Fruit fly (Drosophila melanogaster) whole organism, embryonic: ENCODE data around the gene CG16854.

ENCODE experiments used
- Adf1 ChIP-seq: fragments of 200-800 bp; sonication (Bioruptor generic); IDR thresholded peaks from 2 replicates; pipeline ENCODE4 v1.3.6; 2022; ENCODE audit warnings: missing biosample characterization, missing genetic modification characterization
- Awh ChIP-seq: fragments of 200-800 bp; sonication (Bioruptor generic); IDR thresholded peaks from 2 replicates; pipeline ENCODE4, ENCODE4 v1.3.6; 2022; ENCODE audit warnings: missing biosample characterization, missing genetic modification characterization
- B-H2 ChIP-seq: fragments of 200-800 bp; sonication (Bioruptor generic); optimal IDR thresholded peaks from 2 replicates; lab custom pipeline; 2018; ENCODE audit warnings: missing biosample characterization, mild to moderate bottlenecking, missing genetic modification characterization
- Blimp-1 ChIP-seq: fragments of 200-800 bp; sonication (Bioruptor generic); optimal IDR thresholded peaks from 3 replicates; lab custom pipeline; 2018; ENCODE audit warnings: missing biosample characterization, missing genetic modification characterization, mild to moderate bottlenecking, moderate library complexity, missing genetic modification reagents
- C15 ChIP-seq: fragments of 200-800 bp; sonication (Bioruptor generic); IDR thresholded peaks from 3 replicates; pipeline ENCODE4 v1.3.6; 2022; ENCODE audit warnings: missing biosample characterization, missing genetic modification characterization
- CG10209 ChIP-seq: fragments of 200-800 bp; sonication (Bioruptor generic); optimal IDR thresholded peaks from 3 replicates; lab custom pipeline; 2017; ENCODE audit warnings: missing biosample characterization, mild to moderate bottlenecking, missing genetic modification characterization, missing genetic modification reagents
- CG10267 ChIP-seq: fragments of 200-800 bp; sonication (Bioruptor generic); optimal IDR thresholded peaks from 2 replicates; lab custom pipeline; 2018; ENCODE audit warnings: missing biosample characterization, mild to moderate bottlenecking, missing genetic modification characterization, moderate library complexity
- CG10274 ChIP-seq: fragments of 200-800 bp; sonication (Bioruptor generic); optimal IDR thresholded peaks from 3 replicates; lab custom pipeline; 2017; ENCODE audit warnings: missing biosample characterization, mild to moderate bottlenecking, missing genetic modification characterization
- CG11695 ChIP-seq: fragments of 200-800 bp; sonication (Bioruptor generic); IDR thresholded peaks from 3 replicates; pipeline ENCODE4 v1.3.6; 2022; ENCODE audit warnings: missing biosample characterization, missing genetic modification characterization
- CG12744 ChIP-seq: fragments of 200-800 bp; sonication (Bioruptor generic); optimal IDR thresholded peaks from 2 replicates; lab custom pipeline; 2016; ENCODE audit warnings: missing biosample characterization, missing genetic modification characterization
- CG13123 ChIP-seq: fragments of 200-800 bp; sonication (Bioruptor generic); optimal IDR thresholded peaks from 2 replicates; lab custom pipeline; 2016; ENCODE audit warnings: missing biosample characterization, missing genetic modification characterization
- CG14710 ChIP-seq: fragments of 200-800 bp; sonication (Bioruptor generic); optimal IDR thresholded peaks from 3 replicates; lab custom pipeline; 2019; ENCODE audit warnings: missing biosample characterization, mild to moderate bottlenecking, missing genetic modification characterization, moderate library complexity
- CG15479 ChIP-seq: fragments of 200-800 bp; sonication (Bioruptor generic); optimal IDR thresholded peaks from 3 replicates; lab custom pipeline; 2019; ENCODE audit warnings: missing biosample characterization, mild to moderate bottlenecking, missing genetic modification characterization, moderate library complexity
- CG1647 ChIP-seq: fragments of 200-800 bp; sonication (Bioruptor generic); optimal IDR thresholded peaks from 3 replicates; lab custom pipeline; 2016; ENCODE audit warnings: missing biosample characterization, missing genetic modification characterization
- CG16813 ChIP-seq: fragments of 200-800 bp; sonication (Bioruptor generic); IDR thresholded peaks from 3 replicates; pipeline ENCODE4 v1.3.6; 2022; ENCODE audit warnings: missing biosample characterization, missing genetic modification characterization; ENCODE audit not compliant: partially characterized antibody
- CG18476 ChIP-seq: fragments of 200-800 bp; sonication (Bioruptor generic); optimal IDR thresholded peaks from 2 replicates; lab custom pipeline; 2016; ENCODE audit warnings: missing biosample characterization, mild to moderate bottlenecking, missing genetic modification characterization
- CG18599 ChIP-seq: fragments of 200-800 bp; sonication (Bioruptor generic); optimal IDR thresholded peaks from 3 replicates; lab custom pipeline; 2017; ENCODE audit warnings: missing biosample characterization, missing genetic modification characterization, mild to moderate bottlenecking, moderate library complexity, missing genetic modification reagents
- CG18619 ChIP-seq: fragments of 200-800 bp; sonication (Bioruptor generic); optimal IDR thresholded peaks from 3 replicates; lab custom pipeline; 2017; ENCODE audit warnings: missing biosample characterization, mild to moderate bottlenecking, missing genetic modification characterization
- CG2120 ChIP-seq: fragments of 200-800 bp; sonication (Bioruptor generic); optimal IDR thresholded peaks from 3 replicates; lab custom pipeline; 2016; ENCODE audit warnings: missing biosample characterization, missing genetic modification characterization
- CG3163 ChIP-seq: fragments of 200-800 bp; sonication (Bioruptor generic); optimal IDR thresholded peaks from 3 replicates; lab custom pipeline; 2016; ENCODE audit warnings: missing biosample characterization, missing genetic modification characterization
- CG32532 ChIP-seq: fragments of 200-800 bp; sonication (Bioruptor generic); IDR thresholded peaks from 2 replicates; pipeline ENCODE4 v1.3.6; 2022; ENCODE audit warnings: missing biosample characterization, missing genetic modification characterization
- CG7556 ChIP-seq: fragments of 200-800 bp; sonication (Bioruptor generic); optimal IDR thresholded peaks from 2 replicates; lab custom pipeline; 2017; ENCODE audit warnings: missing biosample characterization, mild to moderate bottlenecking, missing genetic modification characterization
- CG8089 ChIP-seq: fragments of 200-800 bp; sonication (Bioruptor generic); optimal IDR thresholded peaks from 3 replicates; lab custom pipeline; 2016; ENCODE audit warnings: missing biosample characterization, missing genetic modification characterization
- CG8359 ChIP-seq: fragments of 200-800 bp; sonication (Bioruptor generic); optimal IDR thresholded peaks from 2 replicates; lab custom pipeline; 2017; ENCODE audit warnings: missing biosample characterization, mild to moderate bottlenecking, missing genetic modification characterization, borderline replicate concordance
- CG9437 ChIP-seq: fragments of 200-800 bp; sonication (Bioruptor generic); optimal IDR thresholded peaks from 2 replicates; lab custom pipeline; 2018; ENCODE audit warnings: missing biosample characterization, mild to moderate bottlenecking, missing genetic modification characterization
- CG9876 ChIP-seq: fragments of 200-800 bp; sonication (Bioruptor generic); optimal IDR thresholded peaks from 2 replicates; lab custom pipeline; 2016; ENCODE audit warnings: missing biosample characterization, missing genetic modification characterization
- D19B ChIP-seq: fragments of 200-800 bp; sonication (Bioruptor generic); optimal IDR thresholded peaks from 2 replicates; lab custom pipeline; 2017; ENCODE audit warnings: missing biosample characterization, mild to moderate bottlenecking, missing genetic modification characterization
- ERR ChIP-seq: fragments of 200-800 bp; sonication (Bioruptor generic); optimal IDR thresholded peaks from 2 replicates; lab custom pipeline; 2016; ENCODE audit warnings: missing biosample characterization, missing genetic modification characterization
- Fer3 ChIP-seq: fragments of 200-800 bp; sonication (Bioruptor generic); optimal IDR thresholded peaks from 2 replicates; lab custom pipeline; 2018; ENCODE audit warnings: missing biosample characterization, mild to moderate bottlenecking, missing genetic modification characterization, moderate library complexity
- HLHmδ ChIP-seq: fragments of 200-800 bp; sonication (Bioruptor generic); optimal IDR thresholded peaks from 2 replicates; lab custom pipeline; 2018; ENCODE audit warnings: missing biosample characterization, mild to moderate bottlenecking, missing genetic modification characterization, moderate library complexity
- Hey ChIP-seq: fragments of 200-800 bp; sonication (Bioruptor generic); optimal IDR thresholded peaks from 3 replicates; lab custom pipeline; 2018; ENCODE audit warnings: missing biosample characterization, mild to moderate bottlenecking, missing genetic modification characterization
- NC2α ChIP-seq: fragments of 200-800 bp; sonication (Bioruptor generic); optimal IDR thresholded peaks from 2 replicates; lab custom pipeline; 2016; ENCODE audit warnings: missing biosample characterization, missing genetic modification characterization
- Nf-YA ChIP-seq: fragments of 200-800 bp; sonication (Bioruptor generic); IDR thresholded peaks from 2 replicates; pipeline ENCODE4 v1.3.6; 2022; ENCODE audit warnings: missing biosample characterization, missing genetic modification characterization
- Pdp1 ChIP-seq, 2 experiments: fragments of 200-800 bp; sonication (Bioruptor generic); optimal IDR thresholded peaks; 3 replicates each; lab custom pipeline; 2016; ENCODE audit warnings: missing biosample characterization in 2 of 2, missing genetic modification characterization in 2 of 2, mild to moderate bottlenecking in 1 of 2, moderate library complexity in 1 of 2
- Trl ChIP-seq, 3 experiments: fragments of >200 bp in 2 of 3; fragments of 200-800 bp in 1 of 3; sonication (Bioruptor generic) in 1 of 3; optimal IDR thresholded peaks; 2 replicates in 1 of 3; 3 replicates in 2 of 3; lab custom pipeline; 2016 to 2017; ENCODE audit warnings: missing biosample characterization in 1 of 3, missing genetic modification characterization in 1 of 3
- al ChIP-seq: fragments of 200-800 bp; sonication (Bioruptor generic); IDR thresholded peaks from 2 replicates; pipeline ENCODE4 v1.3.6; 2022; ENCODE audit warnings: missing biosample characterization, missing genetic modification characterization
- bab2 ChIP-seq: fragments of 200-800 bp; sonication (Bioruptor generic); optimal IDR thresholded peaks from 2 replicates; lab custom pipeline; 2016; ENCODE audit warnings: missing biosample characterization, missing genetic modification characterization
- dimm ChIP-seq: fragments of 200-800 bp; sonication (Bioruptor generic); IDR thresholded peaks from 2 replicates; pipeline ENCODE4 v1.3.6; 2022; ENCODE audit warnings: missing biosample characterization, missing genetic modification characterization
- dmrt11E ChIP-seq: fragments of 200-800 bp; sonication (Bioruptor generic); optimal IDR thresholded peaks from 3 replicates; lab custom pipeline; 2018; ENCODE audit warnings: missing biosample characterization, mild to moderate bottlenecking, missing genetic modification characterization, moderate library complexity
- dpn ChIP-seq, 2 experiments: fragments of 200-800 bp; sonication (Bioruptor generic); optimal IDR thresholded peaks; 3 replicates each; lab custom pipeline; 2016; ENCODE audit warnings: missing biosample characterization in 2 of 2, missing genetic modification characterization in 2 of 2
- en ChIP-seq: fragments of 200-800 bp; sonication (Bioruptor generic); optimal IDR thresholded peaks from 2 replicates; lab custom pipeline; 2016; ENCODE audit warnings: missing biosample characterization, missing genetic modification characterization
- h ChIP-seq: fragments of >200 bp; optimal IDR thresholded peaks from 2 replicates; lab custom pipeline; 2017
- kah ChIP-seq: fragments of 200-800 bp; sonication (Bioruptor generic); optimal IDR thresholded peaks from 2 replicates; lab custom pipeline; 2018; ENCODE audit warnings: missing biosample characterization, mild to moderate bottlenecking, missing genetic modification characterization
- oc ChIP-seq: fragments of 200-800 bp; sonication (Bioruptor generic); optimal IDR thresholded peaks from 2 replicates; lab custom pipeline; 2018; ENCODE audit warnings: missing biosample characterization, mild to moderate bottlenecking, missing genetic modification characterization, moderate library complexity
- schlank ChIP-seq: fragments of 200-800 bp; sonication (Bioruptor generic); optimal IDR thresholded peaks from 2 replicates; lab custom pipeline; 2018; ENCODE audit warnings: missing biosample characterization, mild to moderate bottlenecking, missing genetic modification characterization
- ssp ChIP-seq: fragments of 200-800 bp; sonication (Bioruptor generic); IDR thresholded peaks from 2 replicates; pipeline ENCODE4 v1.3.6; 2022; ENCODE audit warnings: missing biosample characterization, missing genetic modification characterization
- tgo ChIP-seq: fragments of 200-800 bp; sonication (Bioruptor generic); IDR thresholded peaks from 3 replicates; pipeline ENCODE4 v1.3.6; 2022; ENCODE audit warnings: missing biosample characterization, missing genetic modification characterization
- ttk ChIP-seq: fragments of 200-800 bp; sonication (Bioruptor generic); IDR thresholded peaks from 2 replicates; pipeline ENCODE4 v2.1.2; 2022; ENCODE audit warnings: missing biosample characterization, missing genetic modification characterization
- yki ChIP-seq: fragments of >200 bp; optimal IDR thresholded peaks from 3 replicates; lab custom pipeline; 2018

The CG16854 gene

DNA sequence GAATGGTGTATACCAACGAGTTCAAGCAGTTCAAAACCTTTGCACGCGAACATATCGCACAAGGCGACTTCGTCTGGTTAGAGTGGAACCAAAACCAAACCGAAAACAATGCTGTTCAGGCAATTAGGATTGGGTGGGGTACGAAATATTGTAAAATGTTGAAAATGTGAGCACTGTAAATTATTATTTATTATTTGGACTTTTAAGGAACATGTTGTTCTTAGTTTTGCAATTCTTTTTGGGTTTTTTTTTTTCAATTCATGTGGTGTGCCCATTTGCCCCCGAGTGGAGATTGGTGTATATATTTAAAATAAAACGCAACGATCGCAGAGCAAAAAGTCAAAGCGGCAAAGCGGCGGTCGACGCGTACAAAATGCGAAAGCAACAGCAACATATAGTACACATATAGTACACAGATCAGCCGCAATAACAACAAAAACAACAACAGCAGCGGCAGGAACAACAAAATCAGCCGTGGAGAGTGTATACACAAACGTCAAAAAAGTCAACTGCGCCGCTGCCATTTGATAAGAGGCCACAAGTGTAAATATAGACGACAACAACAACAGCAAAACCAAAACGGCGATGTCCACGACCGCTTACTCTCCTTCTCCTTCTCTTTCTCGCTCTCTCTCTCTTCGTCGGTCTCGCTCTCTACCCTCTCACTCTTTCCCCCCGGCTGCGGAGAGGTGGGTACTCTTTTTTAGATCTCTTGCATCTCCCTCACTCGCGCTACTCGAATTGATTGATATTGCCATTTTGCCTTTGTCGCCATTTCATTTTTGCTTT, 41.6 kb upstream of the CG16854 start (continued):
- no peak for TF ChIP-seq C15 (GFP tag; lab: Robert Waterston, UW)
- peak in 1 of 2 experiments; percentile 19 for TF ChIP-seq dpn (GFP tag; optimal IDR thresholded peaks at IDR 0.05; lab: Kevin White, UChicago)
- TF ChIP-seq CG2120 (GFP tag; lab: Kevin White, UChicago) = peak; percentile 78
- TF ChIP-seq CG10274 (GFP tag; lab: Kevin White, UChicago) = peak; percentile 23
- no peak for TF ChIP-seq B-H2
- TF ChIP-seq Blimp-1 (GFP tag; lab: Kevin White, UChicago) = peak; percentile 13
- peak; percentile 51 for TF ChIP-seq CG18619 (GFP tag; lab: Kevin White, UChicago)
- no peak for TF ChIP-seq D19B (GFP tag; lab: Kevin White, UChicago)
- TF ChIP-seq bab2 = no peak
- no peak for TF ChIP-seq NC2α (GFP tag; lab: Kevin White, UChicago)
- TF ChIP-seq CG8359 = peak; percentile 5
- no peak for TF ChIP-seq ttk (GFP tag; lab: Robert Waterston, UW)
- TF ChIP-seq CG14710 (tag; lab: Kevin White, UChicago) = peak; percentile 17
- TF ChIP-seq CG18599 (GFP tag; lab: Kevin White, UChicago) = peak; percentile 57
- TF ChIP-seq CG32532 (GFP tag; lab: Robert Waterston, UW) = peak; percentile 40; the same call in 1 of the 2 replicates
- peak in 1 of 2 experiments; percentile 28 for TF ChIP-seq Pdp1 (GFP tag; optimal IDR thresholded peaks at IDR 0.05; lab: Kevin White, UChicago)
- peak; percentile 32 for TF ChIP-seq CG7556
- TF ChIP-seq CG16813 (GFP tag; lab: Robert Waterston, UW) = no peak
- TF ChIP-seq dimm (GFP tag; lab: Robert Waterston, UW) = no peak
- TF ChIP-seq h (lab: Kevin White, UChicago) = no peak
- TF ChIP-seq CG9437 = no peak
- 0 out of 2 replicates have a peak, but pooled peaks have one; percentile 18 for TF ChIP-seq al (GFP tag; lab: Robert Waterston, UW)
- TF ChIP-seq en (GFP tag; lab: Kevin White, UChicago) = no peak
- peak; percentile 45; the same call in 2 of the 3 replicates for TF ChIP-seq tgo
- no peak for TF ChIP-seq CG18476
- no peak for TF ChIP-seq ssp (GFP tag; lab: Robert Waterston, UW)
- TF ChIP-seq Adf1 (GFP tag; lab: Robert Waterston, UW) = peak; percentile 71
- TF ChIP-seq kah (GFP tag; lab: Kevin White, UChicago) = peak; percentile 14
- peak; percentile 44 for TF ChIP-seq oc (tag; lab: Kevin White, UChicago)
- TF ChIP-seq CG10209 (GFP tag; lab: Kevin White, UChicago) = peak; percentile 33
- TF ChIP-seq CG10267 = no peak
- TF ChIP-seq schlank (tag; lab: Kevin White, UChicago) = no peak
- peak; percentile 63 for TF ChIP-seq Hey (tag; lab: Kevin White, UChicago)
- TF ChIP-seq Awh (GFP tag; lab: Robert Waterston, UW) = peak; percentile 52; the same call in 1 of the 2 replicates
- peak; percentile 21 for TF ChIP-seq Fer3
- peak; percentile 17 for TF ChIP-seq CG8089 (GFP tag; lab: Kevin White, UChicago)
- no peak for TF ChIP-seq CG15479 (GFP tag; lab: Kevin White, UChicago)
- TF ChIP-seq HLHmδ (GFP tag; lab: Kevin White, UChicago) = peak; percentile 19
- TF ChIP-seq ERR (GFP tag; lab: Kevin White, UChicago) = peak; percentile 51
- TF ChIP-seq CG9876 (GFP tag; lab: Kevin White, UChicago) = no peak
- peak; percentile 81 to 93 for TF ChIP-seq Trl (optimal IDR thresholded peaks at IDR 0.05; lab: Kevin White, UChicago)
- peak; percentile 43 for TF ChIP-seq Trl (GFP tag; optimal IDR thresholded peaks at IDR 0.05; lab: Kevin White, UChicago)
- TF ChIP-seq CG1647 = no peak
- TF ChIP-seq CG11695 (GFP tag; lab: Robert Waterston, UW) = peak; percentile 51
- peak; percentile 32 for TF ChIP-seq yki
- TF ChIP-seq CG13123 (GFP tag; lab: Kevin White, UChicago) = peak; percentile 17
- TF ChIP-seq CG3163 (GFP tag; lab: Kevin White, UChicago) = peak; percentile 87
- peak; percentile 28 for TF ChIP-seq dmrt11E (tag; lab: Kevin White, UChicago)
- TF ChIP-seq Nf-YA (GFP tag; lab: Robert Waterston, UW) = no peak
- peak; percentile 1 for TF ChIP-seq CG12744 (GFP tag; lab: Kevin White, UChicago)
